Worm (Caenorhabditis elegans) whole organism, late embryonic: ENCODE measurements around the gene srx-62.

ENCODE experiments used
- F13H6.1 ChIP-seq: sonication (generic microtip); optimal IDR thresholded peaks from 2 replicates; lab custom pipeline; 2016; ENCODE audit warnings: missing genetic modification characterization, missing compliant biosample characterization
- ama-1 ChIP-seq: fragments of 150-350 bp; optimal IDR thresholded peaks from 2 replicates; lab custom pipeline; 2014
- ceh-19 ChIP-seq: fragments of 200-800 bp; sonication (Bioruptor generic); optimal IDR thresholded peaks from 2 replicates; lab custom pipeline; 2018; ENCODE audit warnings: mild to moderate bottlenecking, missing genetic modification characterization, missing compliant biosample characterization
- hlh-30 ChIP-seq: sonication (generic microtip); optimal IDR thresholded peaks from 2 replicates; lab custom pipeline; 2017; ENCODE audit warnings: antibody characterized with exemption, missing genetic modification characterization, missing compliant biosample characterization; ENCODE audit not compliant: insufficient read depth
- lin-11 ChIP-seq: fragments of 200-800 bp; sonication (Bioruptor generic); optimal IDR thresholded peaks from 2 replicates; lab custom pipeline; 2018; ENCODE audit warnings: mild to moderate bottlenecking, missing genetic modification characterization, missing compliant biosample characterization
- madf-2 ChIP-seq: sonication (generic microtip); optimal IDR thresholded peaks from 2 replicates; lab custom pipeline; 2017; ENCODE audit warnings: missing genetic modification characterization, missing compliant biosample characterization
- pat-9 ChIP-seq: fragments of 200-800 bp; sonication (Bioruptor generic); optimal IDR thresholded peaks from 2 replicates; lab custom pipeline; 2018; ENCODE audit warnings: mild to moderate bottlenecking, missing genetic modification characterization, moderate library complexity, missing compliant biosample characterization

DNA sequence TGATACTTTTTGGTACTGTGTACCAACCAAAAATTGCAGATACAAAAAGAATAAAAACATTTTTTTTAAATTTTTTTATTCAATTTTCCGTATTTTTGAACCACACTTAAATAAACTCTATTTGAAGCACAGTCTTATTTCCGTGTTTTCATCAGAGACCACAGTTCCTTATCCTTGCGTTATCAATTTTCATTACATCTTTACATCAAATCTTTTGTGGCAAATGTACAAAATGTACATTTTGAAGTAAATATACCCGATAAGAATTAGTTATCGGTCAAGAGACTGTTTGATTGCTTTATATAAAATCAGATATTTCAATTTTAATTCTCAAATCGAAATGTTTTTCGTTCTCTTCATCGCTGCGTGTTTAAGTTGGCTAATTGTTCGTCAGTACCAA, 26.6 kb upstream of the srx-62 start, which contains the start of gene cyp-35A3:
- TF ChIP-seq ama-1 (no peak), hlh-30 (tag; lab: Kevin White, UChicago) (no peak), pat-9 (no peak), ceh-19 (GFP tag; lab: Kevin White, UChicago) (no peak), F13H6.1 (tag; lab: Kevin White, UChicago) (no peak), lin-11 (tag; lab: Kevin White, UChicago) (no peak), madf-2 (no peak)
